Worm (Caenorhabditis elegans) whole organism, L4/young adult: ENCODE results near the gene C35D10.12.

Source experiments
- W03F9.2 ChIP-seq: fragments of 150-350 bp; optimal IDR thresholded peaks from 2 replicates; lab custom pipeline; 2014; ENCODE audit warnings: missing biosample characterization, missing genetic modification characterization
- dao-5 ChIP-seq: sonication (generic microtip); optimal IDR thresholded peaks from 2 replicates; lab custom pipeline; 2016; ENCODE audit warnings: missing genotype, missing genetic modification characterization, moderate library complexity, missing compliant biosample characterization
- him-1 ChIP-seq: sonication (generic microtip); optimal IDR thresholded peaks from 2 replicates; lab custom pipeline; 2016; ENCODE audit warnings: missing genotype, missing genetic modification reagents, missing genetic modification characterization, missing compliant biosample characterization

The C35D10.12 gene

ce11 chrIII:4903784-4904183 lies 29.2 kb upstream of the C35D10.12 start, which contains the start of gene kbp-2:
Gene kbp-2 (minus strand): TSS chrIII:4903884.
- TF ChIP-seq dao-5 (no peak), W03F9.2 (no peak), him-1 (tag; lab: Kevin White, UChicago) (no peak)

- no peak for TF ChIP-seq W03F9.2
- no peak for TF ChIP-seq him-1 (tag; lab: Kevin White, UChicago)
- TF ChIP-seq dao-5, result no peak
Measured at ce11 chrIII:4900260-4900659, 25.7 kb upstream of the C35D10.12 start, which contains the start of gene tag-340. Gene tag-340 (plus strand): TSS chrIII:4900508.

ce11 chrIII:4899728-4900127 lies 25.2 kb upstream of the C35D10.12 start:
- TF ChIP-seq him-1 (tag; lab: Kevin White, UChicago) (peak; percentile 98), W03F9.2 (peak; percentile 95), dao-5 (no peak)

ce11 chrIII:4899035-4899578 lies 24.5 kb upstream of the C35D10.12 start, which contains the start of gene nhl-2:
Gene nhl-2 (minus strand): TSS chrIII:4899085.
- TF ChIP-seq W03F9.2 (no peak), him-1 (tag; lab: Kevin White, UChicago) (no peak), dao-5 (no peak)

ce11 chrIII:4895313-4895712 lies 20.7 kb upstream of the C35D10.12 start:
- TF ChIP-seq W03F9.2 (no peak), dao-5 (no peak), him-1 (tag; lab: Kevin White, UChicago) (no peak)

ce11 chrIII:4893540-4893939 lies 19.0 kb upstream of the C35D10.12 start, which contains the start of gene F26F4.6:
Gene F26F4.6 (minus strand): TSS chrIII:4893640.
- TF ChIP-seq him-1 (tag; lab: Kevin White, UChicago) (no peak), dao-5 (no peak), W03F9.2 (no peak)

ce11 chrIII:4890997-4891396 lies 16.4 kb upstream of the C35D10.12 start, which contains the start of gene F26F4.5:
Gene F26F4.5 (minus strand): TSS chrIII:4891252.
- TF ChIP-seq W03F9.2 (no peak), him-1 (tag; lab: Kevin White, UChicago) (no peak), dao-5 (no peak)

- TF ChIP-seq him-1 (tag; lab: Kevin White, UChicago) (no peak), W03F9.2 (no peak), dao-5 (no peak)
Measured at ce11 chrIII:4887291-4887690, 12.7 kb upstream of the C35D10.12 start, which contains the start of gene clec-6. Gene clec-6 (minus strand): TSS chrIII:4887444.

ce11 chrIII:4883429-4883828 lies 8.9 kb upstream of the C35D10.12 start, which contains the start of gene clec-5:
Gene clec-5 (minus strand): TSS chrIII:4883606.
- TF ChIP-seq him-1 (tag; lab: Kevin White, UChicago) (no peak), dao-5 (no peak), W03F9.2 (no peak)

- no peak for TF ChIP-seq W03F9.2
- no peak for TF ChIP-seq him-1 (tag; lab: Kevin White, UChicago)
- TF ChIP-seq dao-5, result no peak
Measured at ce11 chrIII:4881955-4882354, 7.4 kb upstream of the C35D10.12 start.

- TF ChIP-seq W03F9.2, result no peak
- no peak for TF ChIP-seq him-1 (tag; lab: Kevin White, UChicago)
- TF ChIP-seq dao-5, result no peak
Measured at ce11 chrIII:4879445-4879844, 4.9 kb upstream of the C35D10.12 start, which contains the start of gene C35D10.1. Gene C35D10.1 (plus strand): TSS chrIII:4879745.

ce11 chrIII:4878281-4878680 lies 3.7 kb upstream of the C35D10.12 start, which contains the start of the genes tost-1 and arx-6:
Gene tost-1 (minus strand): TSS chrIII:4878311.
Gene arx-6 (plus strand): TSS chrIII:4878658.
- no peak for TF ChIP-seq W03F9.2
- no peak for TF ChIP-seq dao-5
- TF ChIP-seq him-1 (tag; lab: Kevin White, UChicago), result no peak

ce11 chrIII:4875663-4876062 lies 1.1 kb upstream of the C35D10.12 start:
- TF ChIP-seq W03F9.2 (no peak), dao-5 (no peak), him-1 (tag; lab: Kevin White, UChicago) (no peak)

ce11 chrIII:4873395-4873794 lies 1.2 kb downstream of the C35D10.12 start:
- TF ChIP-seq W03F9.2, result no peak
- no peak for TF ChIP-seq dao-5
- TF ChIP-seq him-1 (tag; lab: Kevin White, UChicago), result no peak

- TF ChIP-seq him-1 (tag; lab: Kevin White, UChicago) (no peak), dao-5 (no peak), W03F9.2 (no peak)
Measured at ce11 chrIII:4870478-4870877, 4.1 kb downstream of the C35D10.12 start, which contains the start of gene gipc-1. Gene gipc-1 (plus strand): TSS chrIII:4870778.
